Fruit fly (Drosophila melanogaster) whole organism, embryonic: ENCODE data around the gene CG11550.
A peak's percentile ranks its signal among the peaks of the same experiment; 100 is the strongest.

ENCODE experiments used
- Atf3 ChIP-seq: fragments of 200-800 bp; sonication (Bioruptor generic); optimal IDR thresholded peaks from 3 replicates; lab custom pipeline; 2016; ENCODE audit warnings: missing biosample characterization, missing genetic modification characterization
- Bdp1 ChIP-seq: fragments of 200-800 bp; sonication (Bioruptor generic); optimal IDR thresholded peaks from 3 replicates; lab custom pipeline; 2016; ENCODE audit warnings: missing biosample characterization, missing genetic modification characterization
- Bteb2 ChIP-seq: fragments of 200-800 bp; sonication (Bioruptor generic); optimal IDR thresholded peaks from 2 replicates; lab custom pipeline; 2016; ENCODE audit warnings: missing biosample characterization, missing genetic modification characterization
- CG10462 ChIP-seq: fragments of 200-800 bp; sonication (Bioruptor generic); optimal IDR thresholded peaks from 2 replicates; lab custom pipeline; 2016; ENCODE audit warnings: missing biosample characterization, missing genetic modification characterization
- CG11247 ChIP-seq: fragments of 200-800 bp; sonication (Bioruptor generic); IDR thresholded peaks from 2 replicates; pipeline ENCODE4 v1.3.6; 2022; ENCODE audit warnings: missing biosample characterization, missing genetic modification characterization
- CG11504 ChIP-seq: fragments of 200-800 bp; sonication (Bioruptor generic); optimal IDR thresholded peaks from 3 replicates; lab custom pipeline; 2019; ENCODE audit warnings: missing biosample characterization, mild to moderate bottlenecking, missing genetic modification characterization, moderate library complexity
- CG15479 ChIP-seq: fragments of 200-800 bp; sonication (Bioruptor generic); optimal IDR thresholded peaks from 3 replicates; lab custom pipeline; 2019; ENCODE audit warnings: missing biosample characterization, mild to moderate bottlenecking, missing genetic modification characterization, moderate library complexity
- CG15514 ChIP-seq: fragments of 200-800 bp; sonication (Bioruptor generic); optimal IDR thresholded peaks from 3 replicates; lab custom pipeline; 2017; ENCODE audit warnings: missing biosample characterization, missing genetic modification characterization, mild to moderate bottlenecking, moderate library complexity, missing genetic modification reagents
- CG17568 ChIP-seq: fragments of 200-800 bp; sonication (Bioruptor generic); optimal IDR thresholded peaks from 2 replicates; lab custom pipeline; 2018; ENCODE audit warnings: missing biosample characterization, mild to moderate bottlenecking, missing genetic modification characterization, moderate library complexity
- CG18011 ChIP-seq: fragments of 200-800 bp; sonication (Bioruptor generic); optimal IDR thresholded peaks from 2 replicates; lab custom pipeline; 2017; ENCODE audit warnings: missing biosample characterization, missing genetic modification characterization, mild to moderate bottlenecking, moderate library complexity, missing genotype
- CG2678 ChIP-seq: fragments of 200-800 bp; sonication (Bioruptor generic); optimal IDR thresholded peaks from 3 replicates; lab custom pipeline; 2019; ENCODE audit warnings: missing biosample characterization, mild to moderate bottlenecking, missing genetic modification characterization, moderate library complexity
- CG3281 ChIP-seq: fragments of 200-800 bp; sonication (Bioruptor generic); optimal IDR thresholded peaks from 3 replicates; lab custom pipeline; 2017; ENCODE audit warnings: missing biosample characterization, mild to moderate bottlenecking, missing genetic modification characterization
- CG34422 ChIP-seq: fragments of 200-800 bp; sonication (Bioruptor generic); IDR thresholded peaks from 3 replicates; pipeline ENCODE4 v1.3.6; 2022; ENCODE audit warnings: missing biosample characterization, missing genetic modification characterization
- CG6813 ChIP-seq: fragments of 200-800 bp; sonication (Bioruptor generic); optimal IDR thresholded peaks from 2 replicates; lab custom pipeline; 2017; ENCODE audit warnings: missing biosample characterization, missing genetic modification characterization, mild to moderate bottlenecking, moderate library complexity, missing genetic modification reagents
- CG7786 ChIP-seq: fragments of 200-800 bp; sonication (Bioruptor generic); optimal IDR thresholded peaks from 2 replicates; lab custom pipeline; 2016; ENCODE audit warnings: missing biosample characterization, missing genetic modification characterization
- Chrac-16 ChIP-seq: fragments of 200-800 bp; sonication (Bioruptor generic); optimal IDR thresholded peaks from 3 replicates; lab custom pipeline; 2016; ENCODE audit warnings: missing biosample characterization, missing genetic modification characterization
- Dfd ChIP-seq, 2 experiments: fragments of >200 bp; optimal IDR thresholded peaks; 2 replicates each; lab custom pipeline; 2017; ENCODE audit warnings: missing biosample characterization in 2 of 2, missing genetic modification characterization in 2 of 2
- ERR ChIP-seq: fragments of 200-800 bp; sonication (Bioruptor generic); optimal IDR thresholded peaks from 2 replicates; lab custom pipeline; 2016; ENCODE audit warnings: missing biosample characterization, missing genetic modification characterization
- Fer2 ChIP-seq: fragments of 200-800 bp; sonication (Bioruptor generic); optimal IDR thresholded peaks from 2 replicates; lab custom pipeline; 2018; ENCODE audit warnings: missing biosample characterization, mild to moderate bottlenecking, missing genetic modification characterization, moderate library complexity
- Kr ChIP-seq: fragments of 200-800 bp; sonication (Bioruptor generic); optimal IDR thresholded peaks from 2 replicates; lab custom pipeline; 2017; ENCODE audit warnings: missing biosample characterization, mild to moderate bottlenecking, missing genetic modification characterization
- Lim3 ChIP-seq: fragments of 200-800 bp; sonication (Bioruptor generic); IDR thresholded peaks from 2 replicates; pipeline ENCODE4 v1.3.6; 2022; ENCODE audit warnings: missing biosample characterization, missing genetic modification characterization
- Nf-YA ChIP-seq: fragments of 200-800 bp; sonication (Bioruptor generic); IDR thresholded peaks from 2 replicates; pipeline ENCODE4 v1.3.6; 2022; ENCODE audit warnings: missing biosample characterization, missing genetic modification characterization
- Oli ChIP-seq: fragments of 200-800 bp; sonication (Bioruptor generic); optimal IDR thresholded peaks from 2 replicates; lab custom pipeline; 2018; ENCODE audit warnings: missing biosample characterization, mild to moderate bottlenecking, missing genetic modification characterization, moderate library complexity
- Opbp ChIP-seq: fragments of 200-800 bp; sonication (Bioruptor generic); IDR thresholded peaks from 3 replicates; pipeline ENCODE4 v1.3.6; 2022; ENCODE audit warnings: missing biosample characterization, missing genetic modification characterization; ENCODE audit not compliant: partially characterized antibody
- PHDP ChIP-seq: fragments of 200-800 bp; sonication (Bioruptor generic); optimal IDR thresholded peaks from 3 replicates; lab custom pipeline; 2018; ENCODE audit warnings: missing biosample characterization, mild to moderate bottlenecking, missing genetic modification characterization, moderate library complexity
- Sox102F ChIP-seq: fragments of 200-800 bp; sonication (Bioruptor generic); optimal IDR thresholded peaks from 2 replicates; lab custom pipeline; 2018; ENCODE audit warnings: missing biosample characterization, mild to moderate bottlenecking, missing genetic modification characterization, moderate library complexity
- ap ChIP-seq: fragments of 200-800 bp; sonication (Bioruptor generic); IDR thresholded peaks from 2 replicates; pipeline ENCODE4 v1.3.6; 2022; ENCODE audit warnings: missing biosample characterization, missing genetic modification characterization
- ato ChIP-seq: fragments of 200-800 bp; sonication (Bioruptor generic); IDR thresholded peaks from 2 replicates; pipeline ENCODE4 v1.3.6; 2022; ENCODE audit warnings: missing biosample characterization, missing genetic modification characterization; ENCODE audit not compliant: partially characterized antibody
- croc ChIP-seq: fragments of 200-800 bp; sonication (Bioruptor generic); conservative IDR thresholded peaks from 3 replicates; pipeline ENCODE4 v1.3.6; 2022; ENCODE audit warnings: missing biosample characterization, missing genetic modification characterization
- fd3F ChIP-seq: fragments of 200-800 bp; sonication (Bioruptor generic); optimal IDR thresholded peaks from 2 replicates; lab custom pipeline; 2018; ENCODE audit warnings: missing biosample characterization, mild to moderate bottlenecking, missing genetic modification characterization, moderate library complexity
- grau ChIP-seq: fragments of 200-800 bp; optimal IDR thresholded peaks from 3 replicates; lab custom pipeline; 2019; ENCODE audit warnings: missing biosample characterization, mild to moderate bottlenecking, missing genetic modification characterization, moderate library complexity
- hb ChIP-seq: fragments of 200-800 bp; sonication (Bioruptor generic); IDR thresholded peaks from 3 replicates; pipeline ENCODE4 v1.3.6; 2022; ENCODE audit warnings: missing biosample characterization, missing genetic modification characterization; ENCODE audit not compliant: partially characterized antibody
- hth ChIP-seq: fragments of >200 bp; optimal IDR thresholded peaks from 2 replicates; lab custom pipeline; 2017; ENCODE audit warnings: inconsistent platforms
- ind ChIP-seq: fragments of 200-800 bp; sonication (Bioruptor generic); optimal IDR thresholded peaks from 3 replicates; lab custom pipeline; 2016; ENCODE audit warnings: missing biosample characterization, missing genetic modification characterization
- lmd ChIP-seq: fragments of 200-800 bp; sonication (Bioruptor generic); IDR thresholded peaks from 2 replicates; pipeline ENCODE4 v1.3.6; 2022; ENCODE audit warnings: missing biosample characterization, missing genetic modification characterization
- mirr ChIP-seq: fragments of 200-800 bp; sonication (Bioruptor generic); optimal IDR thresholded peaks from 3 replicates; lab custom pipeline; 2018; ENCODE audit warnings: missing biosample characterization, mild to moderate bottlenecking, missing genetic modification characterization
- nau ChIP-seq: fragments of 200-800 bp; sonication (Bioruptor generic); optimal IDR thresholded peaks from 3 replicates; lab custom pipeline; 2017; ENCODE audit warnings: missing biosample characterization, mild to moderate bottlenecking, missing genetic modification characterization, missing genetic modification reagents
- nom ChIP-seq: fragments of 200-800 bp; sonication (Bioruptor generic); optimal IDR thresholded peaks from 2 replicates; lab custom pipeline; 2017; ENCODE audit warnings: missing biosample characterization, missing genetic modification characterization, mild to moderate bottlenecking, moderate library complexity, missing genetic modification reagents
- odd ChIP-seq: fragments of 200-800 bp; sonication (Bioruptor generic); optimal IDR thresholded peaks from 2 replicates; lab custom pipeline; 2017; ENCODE audit warnings: missing biosample characterization, mild to moderate bottlenecking, missing genetic modification characterization
- onecut ChIP-seq: fragments of 200-800 bp; sonication (Bioruptor generic); IDR thresholded peaks from 2 replicates; pipeline ENCODE4 v1.3.6; 2022; ENCODE audit warnings: missing biosample characterization, missing genetic modification characterization
- peb ChIP-seq: fragments of 200-800 bp; sonication (Bioruptor generic); IDR thresholded peaks from 2 replicates; pipeline ENCODE4 v1.3.6; 2022; ENCODE audit warnings: missing biosample characterization, missing genetic modification characterization
- pfk ChIP-seq: fragments of 200-800 bp; sonication (Bioruptor generic); optimal IDR thresholded peaks from 2 replicates; lab custom pipeline; 2018; ENCODE audit warnings: missing biosample characterization, mild to moderate bottlenecking, missing genetic modification characterization, moderate library complexity
- slou ChIP-seq: fragments of 200-800 bp; sonication (Bioruptor generic); optimal IDR thresholded peaks from 3 replicates; lab custom pipeline; 2016; ENCODE audit warnings: missing biosample characterization, missing genetic modification characterization
- sna ChIP-seq: fragments of 200-800 bp; sonication (Bioruptor generic); IDR thresholded peaks from 2 replicates; pipeline ENCODE4 v1.3.6; 2022; ENCODE audit warnings: missing biosample characterization, missing genetic modification characterization; ENCODE audit not compliant: partially characterized antibody
- stwl ChIP-seq: fragments of 200-800 bp; sonication (Bioruptor generic); optimal IDR thresholded peaks from 3 replicates; lab custom pipeline; 2018; ENCODE audit warnings: missing biosample characterization, mild to moderate bottlenecking, missing genetic modification characterization, moderate library complexity
- trh ChIP-seq: fragments of 200-800 bp; sonication (Bioruptor generic); optimal IDR thresholded peaks from 2 replicates; lab custom pipeline; 2016; ENCODE audit warnings: missing biosample characterization, missing genetic modification characterization
- vnd ChIP-seq: fragments of 200-800 bp; sonication (Bioruptor generic); IDR thresholded peaks from 3 replicates; pipeline ENCODE4 v1.3.6; 2022; ENCODE audit warnings: missing biosample characterization, missing genetic modification characterization; ENCODE audit not compliant: partially characterized antibody
- wor ChIP-seq: fragments of 200-800 bp; sonication (Bioruptor generic); IDR thresholded peaks from 2 replicates; pipeline ENCODE4 v1.3.6; 2022; ENCODE audit warnings: missing biosample characterization, missing genetic modification characterization
- zf30C ChIP-seq: fragments of 200-800 bp; sonication (Bioruptor generic); optimal IDR thresholded peaks from 3 replicates; lab custom pipeline; 2018; ENCODE audit warnings: missing biosample characterization, mild to moderate bottlenecking, missing genetic modification characterization

Gene CG11550

dm6 chr3R:31706142-31706894, 26.6 kb upstream of the CG11550 start (continued):
- TF ChIP-seq hth (lab: Kevin White, UChicago) (no peak), Kr (GFP tag; lab: Kevin White, UChicago) (no peak), Sox102F (no peak), CG6813 (GFP tag; lab: Kevin White, UChicago) (no peak), CG15514 (GFP tag; lab: Kevin White, UChicago) (no peak), Bteb2 (no peak), CG11504 (tag; lab: Kevin White, UChicago) (no peak), Chrac-16 (no peak), Nf-YA (no peak), CG18011 (GFP tag; lab: Kevin White, UChicago) (no peak), PHDP (tag; lab: Kevin White, UChicago) (no peak), CG2678 (tag; lab: Kevin White, UChicago) (no peak), nau (GFP tag; lab: Kevin White, UChicago) (no peak), CG10462 (no peak), lmd (GFP tag; lab: Robert Waterston, UW) (no peak), CG11247 (no peak), CG7786 (GFP tag; lab: Kevin White, UChicago) (no peak), odd (GFP tag; lab: Kevin White, UChicago) (no peak), trh (GFP tag; lab: Kevin White, UChicago) (no peak), fd3F (GFP tag; lab: Kevin White, UChicago) (no peak), Dfd (GFP tag; optimal IDR thresholded peaks at IDR 0.05; lab: Kevin White, UChicago) (no peak), hb (GFP tag; lab: Robert Waterston, UW) (no peak), pfk (GFP tag; lab: Kevin White, UChicago) (peak; percentile 3), CG3281 (GFP tag; lab: Kevin White, UChicago) (no peak), sna (GFP tag; lab: Robert Waterston, UW) (no peak), Lim3 (GFP tag; lab: Robert Waterston, UW) (no peak), vnd (GFP tag; lab: Robert Waterston, UW) (no peak), onecut (GFP tag; lab: Robert Waterston, UW) (no peak), CG15479 (no peak), CG17568 (GFP tag; lab: Kevin White, UChicago) (no peak), mirr (GFP tag; lab: Kevin White, UChicago) (no peak), nom (no peak), zf30C (peak; percentile 28), wor (GFP tag; lab: Robert Waterston, UW) (no peak), peb (no peak), Opbp (GFP tag; lab: Robert Waterston, UW) (no peak), CG34422 (GFP tag; lab: Robert Waterston, UW) (0 out of 3 replicates have a peak, but pooled peaks have one; percentile 27), ato (no peak), ind (GFP tag; lab: Kevin White, UChicago) (no peak), Oli (no peak), Bdp1 (GFP tag; lab: Kevin White, UChicago) (no peak), Fer2 (tag; lab: Kevin White, UChicago) (no peak), grau (no peak), stwl (tag; lab: Kevin White, UChicago) (peak; percentile 9), Atf3 (GFP tag; lab: Kevin White, UChicago) (no peak), ap (no peak), croc (no peak; the same call in 1 of the 3 replicates), slou (no peak), ERR (GFP tag; lab: Kevin White, UChicago) (no peak)
